Fruit fly (Drosophila melanogaster): ENCODE results near the gene sordd1.

sordd1 gene

DNA sequence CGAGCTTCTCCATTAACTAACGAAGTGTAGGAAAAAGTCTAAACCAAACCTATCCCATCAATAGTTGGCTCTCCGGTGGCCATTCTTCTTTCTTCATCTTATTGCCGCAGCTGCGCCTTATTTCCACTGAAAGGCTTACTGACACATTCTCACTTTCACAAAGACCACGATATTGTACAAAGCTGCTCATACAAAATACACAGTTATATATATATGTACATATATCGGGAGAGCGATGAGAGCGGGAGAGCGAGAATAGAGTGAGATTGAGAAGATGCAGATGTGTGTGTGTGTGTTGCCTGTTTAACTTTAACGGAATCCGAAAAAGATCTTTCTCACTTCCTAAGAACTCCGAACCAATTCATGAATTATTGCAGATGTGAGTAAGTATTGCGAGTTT, 17.4 kb upstream of the sordd1 start (continued):
- TF ChIP-seq CG2202 (tag; optimal IDR thresholded peaks at IDR 0.05) (no peak), CG1832 (GFP tag; optimal IDR thresholded peaks at IDR 0.05) (no peak), CG4707 (GFP tag; optimal IDR thresholded peaks at IDR 0.05) (no peak), grau (tag; optimal IDR thresholded peaks at IDR 0.05) (no peak), HLHmδ (GFP tag; optimal IDR thresholded peaks at IDR 0.05) (no peak), D19A (tag; optimal IDR thresholded peaks at IDR 0.05) (peak; percentile 10), tap (tag; optimal IDR thresholded peaks at IDR 0.05) (no peak), ap (GFP tag; IDR thresholded peaks at IDR 0.05) (no peak), Ets65A (GFP tag) (peak; percentile 5), vnd (GFP tag; IDR thresholded peaks at IDR 0.05; ENCODE audit: partially characterized antibody) (no peak), CG30431 (GFP tag; optimal IDR thresholded peaks at IDR 0.05) (no peak), tna (GFP tag; IDR thresholded peaks at IDR 0.05; ENCODE audit: partially characterized antibody) (no peak), CG13296 (GFP tag; optimal IDR thresholded peaks at IDR 0.05) (no peak), CG9215 (GFP tag; IDR thresholded peaks at IDR 0.05) (no peak), ttk (GFP tag; IDR thresholded peaks at IDR 0.05) (no peak), CG15011 (GFP tag; optimal IDR thresholded peaks at IDR 0.05) (no peak), mam (GFP tag; optimal IDR thresholded peaks at IDR 0.05) (no peak), schlank (tag; optimal IDR thresholded peaks at IDR 0.05) (no peak), Elba2 (GFP tag; optimal IDR thresholded peaks at IDR 0.05) (no peak), Optix (GFP tag; IDR thresholded peaks at IDR 0.05) (no peak), sim (GFP tag; IDR thresholded peaks at IDR 0.05) (no peak), NFAT (GFP tag; IDR thresholded peaks at IDR 0.05) (no peak), abd-A (tag; optimal IDR thresholded peaks at IDR 0.05) (peak; percentile 20), onecut (GFP tag; IDR thresholded peaks at IDR 0.05) (no peak), h (optimal IDR thresholded peaks at IDR 0.05) (no peak), CG12155 (GFP tag; optimal IDR thresholded peaks at IDR 0.05) (no peak), BEAF-32 (GFP tag; optimal IDR thresholded peaks at IDR 0.05) (no peak), CG18476 (GFP tag; optimal IDR thresholded peaks at IDR 0.05) (no peak), CG13624 (GFP tag; optimal IDR thresholded peaks at IDR 0.05) (no peak), twi (tag; optimal IDR thresholded peaks at IDR 0.05) (no peak), ken (GFP tag; IDR thresholded peaks at IDR 0.05) (no peak), CG2129 (GFP tag; IDR thresholded peaks at IDR 0.05; ENCODE audit: partially characterized antibody) (no peak), ham (GFP tag; IDR thresholded peaks at IDR 0.05) (no peak), zen2 (GFP tag; IDR thresholded peaks at IDR 0.05; ENCODE audit: partially characterized antibody) (no peak), CG15601 (tag; optimal IDR thresholded peaks at IDR 0.05) (no peak), Nf-YC (tag; optimal IDR thresholded peaks at IDR 0.05) (no peak), tx (GFP tag; optimal IDR thresholded peaks at IDR 0.05) (no peak), hth (optimal IDR thresholded peaks at IDR 0.05) (no peak), Med (GFP tag) (peak; percentile 48), CG4328 (GFP tag; optimal IDR thresholded peaks at IDR 0.05) (no peak)

dm6 chrX:15812615-15812995, 16.8 kb upstream of the sordd1 start:
- TF ChIP-seq sc (optimal IDR thresholded peaks at IDR 0.05) = no peak
- no peak for TF ChIP-seq sc (GFP tag; optimal IDR thresholded peaks at IDR 0.05)
- TF ChIP-seq trem (tag; optimal IDR thresholded peaks at IDR 0.05) = no peak
- TF ChIP-seq gcm2 (GFP tag; optimal IDR thresholded peaks at IDR 0.05) = no peak
- TF ChIP-seq stwl (tag; optimal IDR thresholded peaks at IDR 0.05) = no peak
- TF ChIP-seq Drgx (GFP tag; IDR thresholded peaks at IDR 0.05) = no peak
- peak in 1 of 2 experiments; percentile 14 for TF ChIP-seq eve (GFP tag; optimal IDR thresholded peaks at IDR 0.05)
- TF ChIP-seq z (GFP tag; IDR thresholded peaks at IDR 0.05) = no peak
- no peak for TF ChIP-seq Pdp1 (GFP tag; optimal IDR thresholded peaks at IDR 0.05)
- TF ChIP-seq CG18476 (GFP tag; optimal IDR thresholded peaks at IDR 0.05) = no peak
- no peak for TF ChIP-seq ATbp (GFP tag; optimal IDR thresholded peaks at IDR 0.05)
- TF ChIP-seq CG9932 (GFP tag; IDR thresholded peaks at IDR 0.05) = no peak
- no peak for TF ChIP-seq ranshi (GFP tag; IDR thresholded peaks at IDR 0.05)
- peak; percentile 68 for TF ChIP-seq sens (GFP tag)
- TF ChIP-seq dati (GFP tag; IDR thresholded peaks at IDR 0.05) = no peak
- TF ChIP-seq chn (GFP tag; optimal IDR thresholded peaks at IDR 0.05) = no peak
- no peak for TF ChIP-seq CG4328 (GFP tag; optimal IDR thresholded peaks at IDR 0.05)
- TF ChIP-seq HmgZ (tag; optimal IDR thresholded peaks at IDR 0.05) = no peak
- TF ChIP-seq Med (GFP tag) = peak; percentile 71
